Fruit fly (Drosophila melanogaster) whole organism, embryonic: ENCODE data around the gene CG4629.

Experiments
- B-H1 ChIP-seq: fragments of 200-800 bp; sonication (Bioruptor generic); IDR thresholded peaks from 3 replicates; pipeline ENCODE4 v1.3.6; 2022; ENCODE audit warnings: missing biosample characterization, missing genetic modification characterization
- CG10979 ChIP-seq: fragments of 200-800 bp; sonication (Bioruptor generic); optimal IDR thresholded peaks from 2 replicates; lab custom pipeline; 2018; ENCODE audit warnings: missing biosample characterization, mild to moderate bottlenecking, missing genetic modification characterization, moderate library complexity
- CG11560 ChIP-seq: fragments of 200-800 bp; sonication (Bioruptor generic); IDR thresholded peaks from 3 replicates; pipeline ENCODE4 v1.3.6; 2022; ENCODE audit warnings: missing biosample characterization, missing genetic modification characterization
- CG13287 ChIP-seq: fragments of 200-800 bp; sonication (Bioruptor generic); IDR thresholded peaks from 2 replicates; pipeline ENCODE4 v1.3.6; 2022; ENCODE audit warnings: missing biosample characterization, missing genetic modification characterization; ENCODE audit not compliant: partially characterized antibody
- CG15601 ChIP-seq: fragments of 200-800 bp; sonication (Bioruptor generic); optimal IDR thresholded peaks from 3 replicates; lab custom pipeline; 2019; ENCODE audit warnings: missing biosample characterization, mild to moderate bottlenecking, missing genetic modification characterization, moderate library complexity
- CG16779 ChIP-seq: fragments of 200-800 bp; sonication (Bioruptor generic); IDR thresholded peaks from 2 replicates; pipeline ENCODE4 v1.3.6; 2022; ENCODE audit warnings: missing biosample characterization, missing genetic modification characterization
- CG30020 ChIP-seq: fragments of 200-800 bp; optimal IDR thresholded peaks from 2 replicates; lab custom pipeline; 2019; ENCODE audit warnings: missing biosample characterization, mild to moderate bottlenecking, missing genetic modification characterization, moderate library complexity
- CG3726 ChIP-seq: fragments of 200-800 bp; sonication (Bioruptor generic); IDR thresholded peaks from 3 replicates; pipeline ENCODE4, ENCODE4 v1.3.6; 2022; ENCODE audit warnings: missing biosample characterization, missing genetic modification characterization
- CG6791 ChIP-seq: fragments of 200-800 bp; sonication (Bioruptor generic); IDR thresholded peaks from 3 replicates; pipeline ENCODE4 v1.3.6; 2022; ENCODE audit warnings: missing biosample characterization, missing genetic modification characterization; ENCODE audit not compliant: partially characterized antibody
- CG7556 ChIP-seq: fragments of 200-800 bp; sonication (Bioruptor generic); optimal IDR thresholded peaks from 2 replicates; lab custom pipeline; 2017; ENCODE audit warnings: missing biosample characterization, mild to moderate bottlenecking, missing genetic modification characterization
- CG7928 ChIP-seq: fragments of 200-800 bp; sonication (Bioruptor generic); optimal IDR thresholded peaks from 2 replicates; lab custom pipeline; 2017; ENCODE audit warnings: missing biosample characterization, mild to moderate bottlenecking, missing genetic modification characterization
- CG8944 ChIP-seq: fragments of 200-800 bp; sonication (Bioruptor generic); optimal IDR thresholded peaks from 3 replicates; lab custom pipeline; 2016; ENCODE audit warnings: missing biosample characterization, missing genetic modification characterization
- CG9817 ChIP-seq: fragments of 200-800 bp; sonication (Bioruptor generic); optimal IDR thresholded peaks from 2 replicates; lab custom pipeline; 2018; ENCODE audit warnings: missing biosample characterization, mild to moderate bottlenecking, missing genetic modification characterization, moderate library complexity
- Chrac-16 ChIP-seq: fragments of 200-800 bp; sonication (Bioruptor generic); optimal IDR thresholded peaks from 3 replicates; lab custom pipeline; 2016; ENCODE audit warnings: missing biosample characterization, missing genetic modification characterization
- CoRest ChIP-seq: fragments of 200-800 bp; sonication (Bioruptor generic); optimal IDR thresholded peaks from 3 replicates; lab custom pipeline; 2018; ENCODE audit warnings: missing biosample characterization, mild to moderate bottlenecking, missing genetic modification characterization, moderate library complexity
- CrebB ChIP-seq: fragments of 200-800 bp; sonication (Bioruptor generic); optimal IDR thresholded peaks from 3 replicates; lab custom pipeline; 2018; ENCODE audit warnings: missing biosample characterization, mild to moderate bottlenecking, missing genetic modification characterization
- Dbx ChIP-seq: fragments of 200-800 bp; sonication (Bioruptor generic); IDR thresholded peaks from 3 replicates; pipeline ENCODE4 v1.3.6; 2022; ENCODE audit warnings: missing biosample characterization, missing genetic modification characterization
- Ets65A ChIP-seq: fragments of 200-800 bp; sonication (Bioruptor generic); peaks from one replicate; lab custom pipeline; 2016; ENCODE audit warnings: missing biosample characterization, missing genetic modification characterization
- H2.0 ChIP-seq: fragments of 200-800 bp; sonication (Bioruptor generic); IDR thresholded peaks from 2 replicates; pipeline ENCODE4 v1.3.6; 2022; ENCODE audit warnings: missing biosample characterization, missing genetic modification characterization
- Hey ChIP-seq: fragments of 200-800 bp; sonication (Bioruptor generic); optimal IDR thresholded peaks from 3 replicates; lab custom pipeline; 2018; ENCODE audit warnings: missing biosample characterization, mild to moderate bottlenecking, missing genetic modification characterization
- Hr51 ChIP-seq, 2 experiments: fragments of 200-800 bp; sonication (Bioruptor generic); optimal IDR thresholded peaks; 2 replicates in 1 of 2; 3 replicates in 1 of 2; lab custom pipeline; 2016 to 2018; ENCODE audit warnings: missing biosample characterization in 2 of 2, missing genetic modification characterization in 2 of 2, mild to moderate bottlenecking in 1 of 2, moderate library complexity in 1 of 2
- Hsf ChIP-seq: fragments of 200-800 bp; sonication (Bioruptor generic); optimal IDR thresholded peaks from 3 replicates; lab custom pipeline; 2016; ENCODE audit warnings: missing biosample characterization, missing genetic modification characterization
- NC2α ChIP-seq: fragments of 200-800 bp; sonication (Bioruptor generic); optimal IDR thresholded peaks from 2 replicates; lab custom pipeline; 2016; ENCODE audit warnings: missing biosample characterization, missing genetic modification characterization
- Ptx1 ChIP-seq: fragments of 200-800 bp; sonication (Bioruptor generic); IDR thresholded peaks from 2 replicates; pipeline ENCODE4 v1.3.6; 2022; ENCODE audit warnings: missing biosample characterization, missing genetic modification characterization
- Spps ChIP-seq: fragments of 200-800 bp; sonication (Bioruptor generic); optimal IDR thresholded peaks from 2 replicates; lab custom pipeline; 2018; ENCODE audit warnings: missing biosample characterization, mild to moderate bottlenecking, missing genetic modification characterization
- Stat92E ChIP-seq, 3 experiments: fragments of >200 bp in 2 of 3; fragments of 200-800 bp in 1 of 3; sonication (Bioruptor generic) in 1 of 3; optimal IDR thresholded peaks; 2 replicates each; lab custom pipeline; 2017 to 2019; ENCODE audit warnings: missing biosample characterization in 3 of 3, missing genetic modification characterization in 3 of 3, mild to moderate bottlenecking in 1 of 3, moderate library complexity in 1 of 3
- Taf1 ChIP-seq: fragments of 200-800 bp; sonication (Bioruptor generic); IDR thresholded peaks from 2 replicates; pipeline ENCODE4 v1.3.6; 2022; ENCODE audit warnings: missing biosample characterization, missing genetic modification characterization
- Xrp1 ChIP-seq: fragments of 200-800 bp; sonication (Bioruptor generic); IDR thresholded peaks from 2 replicates; pipeline ENCODE4 v1.3.6; 2022; ENCODE audit warnings: missing biosample characterization, missing genetic modification characterization
- al ChIP-seq: fragments of 200-800 bp; sonication (Bioruptor generic); IDR thresholded peaks from 2 replicates; pipeline ENCODE4 v1.3.6; 2022; ENCODE audit warnings: missing biosample characterization, missing genetic modification characterization
- chn ChIP-seq: fragments of 200-800 bp; sonication (Bioruptor generic); optimal IDR thresholded peaks from 2 replicates; lab custom pipeline; 2016; ENCODE audit warnings: missing biosample characterization, missing genetic modification characterization
- corto ChIP-seq: fragments of 200-800 bp; sonication (Bioruptor generic); optimal IDR thresholded peaks from 2 replicates; lab custom pipeline; 2016; ENCODE audit warnings: missing biosample characterization, mild to moderate bottlenecking, missing genetic modification characterization, moderate library complexity
- dysf ChIP-seq: fragments of 200-800 bp; sonication (Bioruptor generic); IDR thresholded peaks from 3 replicates; pipeline ENCODE4 v1.3.6; 2022; ENCODE audit warnings: missing biosample characterization, missing genetic modification characterization
- emc ChIP-seq: fragments of 200-800 bp; sonication (Bioruptor generic); optimal IDR thresholded peaks from 2 replicates; lab custom pipeline; 2016; ENCODE audit warnings: missing biosample characterization, missing genetic modification characterization
- grau ChIP-seq: fragments of 200-800 bp; optimal IDR thresholded peaks from 3 replicates; lab custom pipeline; 2019; ENCODE audit warnings: missing biosample characterization, mild to moderate bottlenecking, missing genetic modification characterization, moderate library complexity
- gsb-n ChIP-seq: fragments of 200-800 bp; sonication (Bioruptor generic); optimal IDR thresholded peaks from 3 replicates; lab custom pipeline; 2018; ENCODE audit warnings: missing biosample characterization, mild to moderate bottlenecking, missing genetic modification characterization
- hb ChIP-seq: fragments of 200-800 bp; sonication (Bioruptor generic); IDR thresholded peaks from 3 replicates; pipeline ENCODE4 v1.3.6; 2022; ENCODE audit warnings: missing biosample characterization, missing genetic modification characterization; ENCODE audit not compliant: partially characterized antibody
- luna ChIP-seq: fragments of 200-800 bp; sonication (Bioruptor generic); optimal IDR thresholded peaks from 2 replicates; lab custom pipeline; 2016; ENCODE audit warnings: missing biosample characterization, missing genetic modification characterization
- mirr ChIP-seq: fragments of 200-800 bp; sonication (Bioruptor generic); optimal IDR thresholded peaks from 3 replicates; lab custom pipeline; 2018; ENCODE audit warnings: missing biosample characterization, mild to moderate bottlenecking, missing genetic modification characterization
- onecut ChIP-seq: fragments of 200-800 bp; sonication (Bioruptor generic); IDR thresholded peaks from 2 replicates; pipeline ENCODE4 v1.3.6; 2022; ENCODE audit warnings: missing biosample characterization, missing genetic modification characterization
- prd ChIP-seq, 3 experiments: fragments of >200 bp in 2 of 3; fragments of 200-800 bp in 1 of 3; sonication (Bioruptor generic) in 1 of 3; optimal IDR thresholded peaks in 2 of 3; IDR thresholded peaks in 1 of 3; 2 replicates in 2 of 3; 3 replicates in 1 of 3; pipeline versions ENCODE4 v1.3.6 to Lab custom; 2017 to 2022; ENCODE audit warnings: missing biosample characterization in 1 of 3, missing genetic modification characterization in 1 of 3
- sc ChIP-seq, 3 experiments: fragments of >200 bp in 2 of 3; fragments of 200-800 bp in 1 of 3; sonication (Bioruptor generic) in 1 of 3; optimal IDR thresholded peaks; 2 replicates in 2 of 3; 3 replicates in 1 of 3; lab custom pipeline; 2017; ENCODE audit warnings: mild to moderate bottlenecking in 1 of 3, missing biosample characterization in 1 of 3, missing genetic modification characterization in 1 of 3, missing genetic modification reagents in 1 of 3
- slou ChIP-seq: fragments of 200-800 bp; sonication (Bioruptor generic); optimal IDR thresholded peaks from 3 replicates; lab custom pipeline; 2016; ENCODE audit warnings: missing biosample characterization, missing genetic modification characterization
- tgo ChIP-seq: fragments of 200-800 bp; sonication (Bioruptor generic); IDR thresholded peaks from 3 replicates; pipeline ENCODE4 v1.3.6; 2022; ENCODE audit warnings: missing biosample characterization, missing genetic modification characterization
- tna ChIP-seq: fragments of 200-800 bp; sonication (Bioruptor generic); IDR thresholded peaks from 2 replicates; pipeline ENCODE4 v1.3.6; 2022; ENCODE audit warnings: missing biosample characterization, missing genetic modification characterization; ENCODE audit not compliant: partially characterized antibody
- unc-4 ChIP-seq: fragments of 200-800 bp; sonication (Bioruptor generic); IDR thresholded peaks from 2 replicates; pipeline ENCODE4 v1.3.6; 2022; ENCODE audit warnings: missing biosample characterization, missing genetic modification characterization; ENCODE audit not compliant: partially characterized antibody
- wor ChIP-seq: fragments of 200-800 bp; sonication (Bioruptor generic); IDR thresholded peaks from 2 replicates; pipeline ENCODE4 v1.3.6; 2022; ENCODE audit warnings: missing biosample characterization, missing genetic modification characterization
- z ChIP-seq: fragments of 200-800 bp; sonication (Bioruptor generic); IDR thresholded peaks from 3 replicates; pipeline ENCODE4 v1.3.6; 2022; ENCODE audit warnings: missing biosample characterization, missing genetic modification characterization

Gene CG4629

dm6 chr2L:1128932-1129887 lies 26.9 kb upstream of the CG4629 start, which contains the start of the genes Pino and TBC1D23:
Gene Pino, minus strand, starts transcription at chr2L:1128953.
Gene TBC1D23, plus strand, starts transcription at chr2L:1129316.
- TF ChIP-seq z (GFP tag; lab: Robert Waterston, UW): no peak
- TF ChIP-seq hb: 0 out of 3 replicates have a peak, but pooled peaks have one; percentile 45
- peak; percentile 44 for TF ChIP-seq gsb-n (tag; lab: Kevin White, UChicago)
- TF ChIP-seq chn (GFP tag; lab: Kevin White, UChicago): peak; percentile 50
- TF ChIP-seq al (GFP tag; lab: Robert Waterston, UW): peak; percentile 78
- TF ChIP-seq dysf (GFP tag; lab: Robert Waterston, UW): peak; percentile 79
- peak; percentile 54 to 75 for TF ChIP-seq Hr51 (GFP tag; optimal IDR thresholded peaks at IDR 0.05; lab: Kevin White, UChicago)
- TF ChIP-seq CG8944 (GFP tag; lab: Kevin White, UChicago): peak; percentile 14
- peak; percentile 88 for TF ChIP-seq CoRest (tag; lab: Kevin White, UChicago)
- TF ChIP-seq Hsf (GFP tag; lab: Kevin White, UChicago): peak; percentile 36
- no peak for TF ChIP-seq sc (optimal IDR thresholded peaks at IDR 0.05; lab: Kevin White, UChicago)
- peak; percentile 48 for TF ChIP-seq sc (GFP tag; optimal IDR thresholded peaks at IDR 0.05; lab: Kevin White, UChicago)
- peak; percentile 41 for TF ChIP-seq slou (GFP tag; lab: Kevin White, UChicago)
- no peak for TF ChIP-seq Hey
- no peak for TF ChIP-seq NC2α (GFP tag; lab: Kevin White, UChicago)
- peak; percentile 7 for TF ChIP-seq CG7928
- TF ChIP-seq CG9817 (tag; lab: Kevin White, UChicago): peak; percentile 77
- no peak for TF ChIP-seq mirr (GFP tag; lab: Kevin White, UChicago)
- no peak for TF ChIP-seq wor (GFP tag; lab: Robert Waterston, UW)
- TF ChIP-seq CG3726: no peak
- peak; percentile 71 for TF ChIP-seq tgo (GFP tag; lab: Robert Waterston, UW)
- peak; percentile 54 for TF ChIP-seq CG10979 (tag; lab: Kevin White, UChicago)
- TF ChIP-seq tna (GFP tag; lab: Robert Waterston, UW): no peak
- TF ChIP-seq Stat92E (GFP tag; optimal IDR thresholded peaks at IDR 0.05; lab: Kevin White, UChicago): no peak
- peak; percentile 14 for TF ChIP-seq CrebB (tag; lab: Kevin White, UChicago)
- TF ChIP-seq Spps (tag; lab: Kevin White, UChicago): no peak
- peak; percentile 76 for TF ChIP-seq CG13287 (GFP tag; lab: Robert Waterston, UW)
- TF ChIP-seq B-H1: peak; percentile 42; the same call in 2 of the 3 replicates
- TF ChIP-seq Xrp1: peak; percentile 75
- peak; percentile 91 for TF ChIP-seq CG11560 (tag; lab: Robert Waterston, UW)
- peak; percentile 28 for TF ChIP-seq luna
- TF ChIP-seq onecut (GFP tag; lab: Robert Waterston, UW): peak; percentile 33; the same call in 1 of the 2 replicates
- peak; percentile 71 for TF ChIP-seq CG7556
- peak; percentile 72 for TF ChIP-seq CG30020 (tag; lab: Kevin White, UChicago)
- TF ChIP-seq Chrac-16: peak; percentile 73
- TF ChIP-seq grau (tag; lab: Kevin White, UChicago): peak; percentile 80
- TF ChIP-seq CG6791 (GFP tag; lab: Robert Waterston, UW): peak; percentile 56; the same call in 1 of the 3 replicates
- TF ChIP-seq prd (optimal IDR thresholded peaks at IDR 0.05; lab: Kevin White, UChicago): no peak
- TF ChIP-seq prd (GFP tag; IDR thresholded peaks at IDR 0.05; lab: Robert Waterston, UW): peak; percentile 85
- peak; percentile 2 for TF ChIP-seq emc
- TF ChIP-seq Ptx1 (GFP tag; lab: Robert Waterston, UW): peak; percentile 84
- peak; percentile 94 for TF ChIP-seq Ets65A (GFP tag; lab: Kevin White, UChicago)
- peak; percentile 53 for TF ChIP-seq CG15601 (tag; lab: Kevin White, UChicago)
- TF ChIP-seq H2.0 (GFP tag; lab: Robert Waterston, UW): peak; percentile 68
- TF ChIP-seq Taf1: 0 out of 2 replicates have a peak, but pooled peaks have one; percentile 42
- peak; percentile 84 for TF ChIP-seq Dbx
- peak; percentile 67 for TF ChIP-seq unc-4
- no peak for TF ChIP-seq CG16779 (GFP tag; lab: Robert Waterston, UW)
- TF ChIP-seq corto (GFP tag; lab: Kevin White, UChicago): peak; percentile 32
